Worm (Caenorhabditis elegans) whole organism, L4 larva: ENCODE measurements around the gene nhr-159.

Experiments used
- ama-1 ChIP-seq: fragments of 150-350 bp; optimal IDR thresholded peaks from 2 replicates; lab custom pipeline; 2014; ENCODE audit warnings: inconsistent platforms, mixed read lengths
- dve-1 ChIP-seq: sonication (generic microtip); optimal IDR thresholded peaks from 2 replicates; lab custom pipeline; 2017; ENCODE audit warnings: antibody characterized with exemption, mild to moderate bottlenecking, missing genetic modification characterization, missing compliant biosample characterization; ENCODE audit not compliant: insufficient read depth
- hlh-30 ChIP-seq: sonication (generic microtip); optimal IDR thresholded peaks from 2 replicates; lab custom pipeline; 2017; ENCODE audit warnings: antibody characterized with exemption, mild to moderate bottlenecking, missing genetic modification characterization, missing compliant biosample characterization; ENCODE audit not compliant: insufficient read depth
- lin-1 ChIP-seq: fragments of 200-800 bp; sonication (Bioruptor generic); IDR thresholded peaks from 2 replicates; pipeline ENCODE4 v1.3.6; 2022; ENCODE audit warnings: missing genetic modification reagents, missing genetic modification characterization, missing compliant biosample characterization
- lin-39 ChIP-seq: fragments of 150-350 bp; optimal IDR thresholded peaks from 2 replicates; lab custom pipeline; 2014; ENCODE audit warnings: missing biosample characterization, missing genetic modification reagents, missing genetic modification characterization
- nhr-237 ChIP-seq: sonication (generic microtip); optimal IDR thresholded peaks from 2 replicates; lab custom pipeline; 2017; ENCODE audit warnings: missing biosample characterization, missing genetic modification characterization
- nhr-28 ChIP-seq: fragments of 150-350 bp; optimal IDR thresholded peaks from 2 replicates; lab custom pipeline; 2014; ENCODE audit warnings: missing biosample characterization, missing genetic modification characterization
- pqm-1 ChIP-seq: sonication (generic microtip); optimal IDR thresholded peaks from 2 replicates; lab custom pipeline; 2017; ENCODE audit warnings: missing biosample characterization, missing genetic modification characterization
- unc-39 ChIP-seq: sonication (generic microtip); optimal IDR thresholded peaks from 2 replicates; lab custom pipeline; 2017; ENCODE audit warnings: missing biosample characterization, missing genetic modification characterization
- zag-1 ChIP-seq: fragments of 150-350 bp; optimal IDR thresholded peaks from 2 replicates; lab custom pipeline; 2014; ENCODE audit warnings: missing biosample characterization, missing genetic modification characterization

DNA sequence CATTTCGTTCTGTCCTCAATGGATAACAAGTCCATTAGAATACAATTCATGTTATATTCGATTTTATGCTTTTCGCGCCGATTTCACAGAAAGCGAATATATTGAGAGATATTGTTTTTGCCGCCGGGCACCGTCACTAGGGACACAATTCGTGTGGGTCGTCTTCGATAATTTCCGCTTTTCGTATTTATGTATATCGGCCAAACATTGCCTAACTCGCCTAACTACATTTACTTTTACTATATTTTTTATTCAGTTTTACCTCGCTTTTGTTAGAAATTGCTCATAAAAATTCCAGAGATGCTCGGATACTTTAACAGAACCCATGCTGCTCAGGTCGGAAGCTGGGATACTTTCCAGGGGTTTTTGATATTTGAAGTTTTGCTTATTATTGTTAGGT is 16.5 kb upstream of the nhr-159 start, which contains the start of gene sre-9:
- TF ChIP-seq lin-39 (tag; lab: Kevin White, UChicago) (no peak), unc-39 (no peak), lin-1 (GFP tag; lab: Robert Waterston, UW) (no peak), ama-1 (lab: Kevin White, UChicago) (no peak), dve-1 (tag; lab: Kevin White, UChicago) (no peak), hlh-30 (tag; lab: Kevin White, UChicago) (no peak), nhr-28 (no peak), zag-1 (no peak), pqm-1 (tag; lab: Kevin White, UChicago) (no peak), nhr-237 (tag; lab: Kevin White, UChicago) (no peak)
